Worm (Caenorhabditis elegans): ENCODE results near the gene C18B12.4.
A peak's percentile ranks its signal among the peaks of the same experiment; 100 is the strongest.

C18B12.4 gene

DNA sequence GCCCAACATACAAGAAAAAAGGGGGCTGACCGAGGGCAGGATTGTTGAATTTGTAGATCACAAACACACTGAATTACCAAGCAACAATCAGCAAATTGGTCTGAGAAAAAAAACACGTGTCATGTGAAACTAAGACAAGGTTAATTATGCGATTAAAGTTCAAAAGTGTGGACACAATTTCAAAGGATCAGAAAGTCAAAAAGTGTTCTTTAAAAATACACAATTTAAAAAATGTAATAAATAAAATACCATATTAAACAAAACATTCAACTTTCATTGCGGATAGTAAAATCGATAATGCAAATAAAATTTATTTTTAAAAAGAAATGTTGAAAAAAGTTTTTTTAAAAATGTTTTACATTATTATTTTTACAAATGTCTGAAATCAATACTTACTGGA lies 41.3 kb downstream of the C18B12.4 start, which contains the start of gene cutl-3:
Gene cutl-3 (minus strand): TSS at position 101 of the 400 bp plus-strand sequence.
- no peak for TF ChIP-seq tbx-8 (GFP tag; optimal IDR thresholded peaks at IDR 0.05)
- TF ChIP-seq elt-3 (tag; optimal IDR thresholded peaks at IDR 0.05), result no peak
- no peak for TF ChIP-seq cnd-1 (tag; optimal IDR thresholded peaks at IDR 0.05)
- no peak for TF ChIP-seq drap-1 (GFP tag; optimal IDR thresholded peaks at IDR 0.05)
- TF ChIP-seq blmp-1 (tag; optimal IDR thresholded peaks at IDR 0.05), result no peak
- TF ChIP-seq nhr-2 (tag; optimal IDR thresholded peaks at IDR 0.05), result no peak
- TF ChIP-seq unc-62 (GFP tag; optimal IDR thresholded peaks at IDR 0.05), result no peak
- TF ChIP-seq sptf-1 (tag; optimal IDR thresholded peaks at IDR 0.05), result no peak

DNA sequence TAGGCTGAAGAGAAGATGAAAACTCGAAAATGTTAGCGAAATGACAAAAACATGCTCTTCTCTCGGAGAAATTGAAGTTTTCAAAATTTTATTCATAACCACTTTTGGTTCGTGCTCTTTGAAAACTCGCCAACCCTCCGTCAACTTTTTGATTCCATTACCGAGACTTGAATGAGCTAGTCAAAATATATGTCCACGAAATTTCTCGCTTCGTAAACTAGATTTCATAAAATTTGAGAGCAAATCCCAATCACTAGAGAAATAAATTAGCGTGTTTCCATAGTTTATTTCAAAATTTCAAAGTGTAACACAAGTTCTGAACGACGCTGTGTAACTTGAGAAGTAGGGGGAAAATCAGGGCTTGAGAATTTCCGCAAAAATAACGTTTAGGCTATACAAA lies 46.7 kb downstream of the C18B12.4 start:
- peak; percentile 79 for TF ChIP-seq ces-1 (GFP tag; optimal IDR thresholded peaks at IDR 0.05)
- no peak for TF ChIP-seq mab-5 (tag; optimal IDR thresholded peaks at IDR 0.05)

DNA sequence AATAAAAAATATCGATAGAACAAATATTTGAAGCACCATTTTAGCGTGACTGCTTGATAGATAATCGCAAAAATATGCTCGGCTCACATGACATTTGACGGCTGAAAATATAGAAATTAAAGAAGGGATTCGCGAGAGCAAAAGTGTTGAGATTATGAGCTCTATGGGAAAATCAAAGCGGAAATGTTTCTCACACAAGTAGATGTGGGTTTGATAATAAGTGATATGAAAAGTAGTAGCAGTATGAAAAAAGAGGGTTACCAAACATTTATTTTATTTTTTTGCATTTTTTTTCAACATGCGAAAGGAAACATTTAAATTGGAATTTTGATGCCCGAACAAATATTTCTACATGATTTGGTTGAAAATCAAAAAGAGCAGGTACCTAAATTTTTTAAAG lies 49.1 kb downstream of the C18B12.4 start, which contains the start of gene iglr-1:
Gene iglr-1 (minus strand): TSS at position 101 of the 400 bp plus-strand sequence.
- no peak for TF ChIP-seq elt-3 (tag; optimal IDR thresholded peaks at IDR 0.05)

DNA sequence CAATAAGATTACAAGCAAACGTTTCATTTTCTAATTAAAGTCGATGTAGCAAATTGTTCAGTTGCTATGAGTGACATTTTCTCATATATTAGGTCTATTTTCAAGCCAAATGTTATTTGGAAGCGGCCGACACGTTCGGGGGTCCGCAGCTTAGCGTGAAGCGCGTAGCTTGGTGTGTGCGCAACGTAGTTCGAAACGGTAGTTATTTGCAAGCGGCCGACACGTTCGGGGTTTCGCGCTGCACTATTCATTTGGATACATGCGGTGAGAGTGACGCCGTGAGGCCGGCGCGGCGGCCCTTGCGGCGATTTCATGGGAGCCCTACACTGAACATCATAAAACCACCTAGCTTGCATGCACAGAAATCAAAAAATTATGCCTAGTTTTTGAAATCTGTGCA lies 52.2 kb downstream of the C18B12.4 start:
- TF ChIP-seq nhr-28 (tag; optimal IDR thresholded peaks at IDR 0.05) (no peak), mab-5 (tag; optimal IDR thresholded peaks at IDR 0.05) (no peak), flh-1 (GFP tag; optimal IDR thresholded peaks at IDR 0.05) (no peak), unc-39 (tag; optimal IDR thresholded peaks at IDR 0.05) (no peak), unc-62 (GFP tag; optimal IDR thresholded peaks at IDR 0.05) (no peak), M03D4.4 (tag; optimal IDR thresholded peaks at IDR 0.05) (no peak), nhr-12 (tag; optimal IDR thresholded peaks at IDR 0.05) (no peak), mls-2 (tag; optimal IDR thresholded peaks at IDR 0.05) (no peak), tbx-8 (GFP tag; optimal IDR thresholded peaks at IDR 0.05) (no peak), ceh-83 (GFP tag; optimal IDR thresholded peaks at IDR 0.05) (no peak), sem-2 (GFP tag; optimal IDR thresholded peaks at IDR 0.05) (no peak)

Measured in whole organism, mixed stage, embryonic.